Worm (Caenorhabditis elegans) whole organism, L4 larva: ENCODE measurements around the gene cmd-1.
"Not testable (repeated sequence)": the region's sequence is repeated elsewhere in the genome, so short reads cannot be mapped to it uniquely, and the experiment has no call there.

Experiments
- D1046.2 ChIP-seq: fragments of 200-800 bp; sonication (Bioruptor generic); IDR thresholded peaks from 2 replicates; pipeline ENCODE4 v1.3.6; 2022; ENCODE audit warnings: missing genetic modification characterization, missing compliant biosample characterization
- F37D6.2 ChIP-seq: sonication (generic microtip); optimal IDR thresholded peaks from 2 replicates; lab custom pipeline; 2016; ENCODE audit warnings: mild to moderate bottlenecking, missing genetic modification characterization, missing compliant biosample characterization
- R02D3.7 ChIP-seq: fragments of 150-350 bp; sonication (generic microtip); optimal IDR thresholded peaks from 3 replicates; lab custom pipeline; 2014; ENCODE audit warnings: missing biosample characterization, missing genetic modification characterization
- T20F7.1 ChIP-seq: fragments of 200-800 bp; sonication (Bioruptor generic); optimal IDR thresholded peaks from 2 replicates; lab custom pipeline; 2018; ENCODE audit warnings: mild to moderate bottlenecking, missing genetic modification characterization, missing compliant biosample characterization
- Y48G9A.11 ChIP-seq: fragments of 200-800 bp; sonication (Bioruptor generic); IDR thresholded peaks from 2 replicates; pipeline ENCODE4 v1.3.6; 2022; ENCODE audit warnings: missing genetic modification reagents, missing genetic modification characterization, missing compliant biosample characterization
- Y75B8A.6 ChIP-seq: fragments of 200-800 bp; sonication (Bioruptor generic); IDR thresholded peaks from 2 replicates; pipeline ENCODE4 v1.3.6; 2022; ENCODE audit warnings: missing genetic modification reagents, missing genetic modification characterization, missing compliant biosample characterization
- ZK337.2 ChIP-seq: fragments of 200-800 bp; sonication (Bioruptor generic); IDR thresholded peaks from 2 replicates; pipeline ENCODE4 v1.3.6; 2022; ENCODE audit warnings: missing genetic modification reagents, missing genetic modification characterization, missing compliant biosample characterization
- arid-1 ChIP-seq: fragments of 200-800 bp; sonication (Bioruptor generic); conservative IDR thresholded peaks from 2 replicates; pipeline ENCODE4 v1.3.6; 2022; ENCODE audit warnings: missing genetic modification reagents, missing genetic modification characterization, missing compliant biosample characterization
- ceh-20 ChIP-seq: fragments of 200-800 bp; sonication (Bioruptor generic); IDR thresholded peaks from 2 replicates; pipeline ENCODE4 v1.3.6; 2022; ENCODE audit warnings: missing genetic modification reagents, missing genetic modification characterization, missing compliant biosample characterization
- ceh-44 ChIP-seq: fragments of 200-800 bp; sonication (Bioruptor generic); IDR thresholded peaks from 2 replicates; pipeline ENCODE4 v1.3.6; 2022; ENCODE audit warnings: missing genetic modification reagents, missing genetic modification characterization, missing compliant biosample characterization
- ctbp-1 ChIP-seq: fragments of 200-800 bp; sonication (Bioruptor generic); IDR thresholded peaks from 2 replicates; pipeline ENCODE4 v1.3.6; 2022; ENCODE audit warnings: missing genetic modification reagents, missing genetic modification characterization, missing compliant biosample characterization
- daf-16 ChIP-seq, 3 experiments: sonication (generic microtip); optimal IDR thresholded peaks; 2 replicates each; lab custom pipeline; 2016 to 2017; ENCODE audit warnings: missing genetic modification characterization in 3 of 3, missing genetic modification reagents in 3 of 3, mild to moderate bottlenecking in 2 of 3, missing compliant biosample characterization in 2 of 3, missing biosample characterization in 1 of 3, moderate library complexity in 1 of 3
- dmd-9 ChIP-seq: fragments of 200-800 bp; sonication (Bioruptor generic); IDR thresholded peaks from 2 replicates; pipeline ENCODE4 v1.3.6; 2022; ENCODE audit warnings: missing genetic modification reagents, missing genetic modification characterization, missing compliant biosample characterization
- dpl-1 ChIP-seq: fragments of 150-350 bp; optimal IDR thresholded peaks from 2 replicates; lab custom pipeline; 2014; ENCODE audit warnings: missing biosample characterization, missing genetic modification reagents, missing genetic modification characterization
- duxl-1 ChIP-seq: sonication (generic microtip); optimal IDR thresholded peaks from 2 replicates; lab custom pipeline; 2016; ENCODE audit warnings: mild to moderate bottlenecking, missing genetic modification characterization, moderate library complexity, missing compliant biosample characterization; ENCODE audit not compliant: poor library complexity
- dve-1 ChIP-seq: sonication (generic microtip); optimal IDR thresholded peaks from 2 replicates; lab custom pipeline; 2017; ENCODE audit warnings: antibody characterized with exemption, mild to moderate bottlenecking, missing genetic modification characterization, missing compliant biosample characterization; ENCODE audit not compliant: insufficient read depth
- egl-43 ChIP-seq: fragments of 200-800 bp; sonication (Bioruptor generic); IDR thresholded peaks from 2 replicates; pipeline ENCODE4 v1.3.6; 2022; ENCODE audit warnings: missing genetic modification reagents, missing genetic modification characterization, missing compliant biosample characterization
- hif-1 ChIP-seq, 2 experiments: sonication (generic microtip); optimal IDR thresholded peaks; 2 replicates each; lab custom pipeline; 2016 to 2017; ENCODE audit warnings: missing compliant biosample characterization in 2 of 2, missing genetic modification characterization in 2 of 2, missing genetic modification reagents in 2 of 2, missing genotype in 2 of 2, mild to moderate bottlenecking in 1 of 2
- hlh-11 ChIP-seq: fragments of 200-800 bp; sonication (Bioruptor generic); optimal IDR thresholded peaks from 2 replicates; lab custom pipeline; 2018; ENCODE audit warnings: mild to moderate bottlenecking, missing genetic modification characterization, missing compliant biosample characterization
- hmg-1.1 ChIP-seq: fragments of 200-800 bp; sonication (Bioruptor generic); IDR thresholded peaks from 2 replicates; pipeline ENCODE4 v1.3.6; 2022; ENCODE audit warnings: missing genetic modification reagents, missing genetic modification characterization, missing compliant biosample characterization
- lin-13 ChIP-seq: fragments of 150-350 bp; optimal IDR thresholded peaks from 2 replicates; lab custom pipeline; 2014; ENCODE audit warnings: missing biosample characterization, missing genetic modification reagents, missing genetic modification characterization
- lin-38 ChIP-seq: fragments of 200-800 bp; sonication (Bioruptor generic); IDR thresholded peaks from 2 replicates; pipeline ENCODE4 v1.3.6; 2022; ENCODE audit warnings: missing genetic modification reagents, missing genetic modification characterization, missing compliant biosample characterization
- lsy-2 ChIP-seq, 2 experiments: fragments of 150-350 bp in 1 of 2; sonication (generic microtip) in 1 of 2; optimal IDR thresholded peaks; 2 replicates each; lab custom pipeline; 2014 to 2017; ENCODE audit warnings: missing biosample characterization in 2 of 2, missing genetic modification characterization in 2 of 2
- madf-5 ChIP-seq, 2 experiments: fragments of 200-800 bp; sonication (Bioruptor generic); IDR thresholded peaks; 2 replicates each; pipeline ENCODE4 v1.3.6; 2022; ENCODE audit warnings: missing compliant biosample characterization in 2 of 2, missing genetic modification characterization in 2 of 2
- madf-9 ChIP-seq: fragments of 200-800 bp; sonication (Bioruptor generic); conservative IDR thresholded peaks from 2 replicates; pipeline ENCODE4 v1.3.6; 2022; ENCODE audit warnings: missing genetic modification reagents, missing genetic modification characterization, missing compliant biosample characterization
- mep-1 ChIP-seq: fragments of 150-350 bp; sonication (generic microtip); optimal IDR thresholded peaks from 3 replicates; lab custom pipeline; 2014; ENCODE audit warnings: missing biosample characterization, missing genetic modification characterization
- mes-2 ChIP-seq: sonication (generic microtip); optimal IDR thresholded peaks from 2 replicates; lab custom pipeline; 2016; ENCODE audit warnings: missing genotype, mild to moderate bottlenecking, missing genetic modification characterization, missing compliant biosample characterization; ENCODE audit not compliant: poor library complexity, severe bottlenecking
- nhr-102 ChIP-seq: sonication (generic microtip); optimal IDR thresholded peaks from 2 replicates; lab custom pipeline; 2016; ENCODE audit warnings: mild to moderate bottlenecking, missing genetic modification characterization, moderate library complexity, missing compliant biosample characterization
- nhr-42 ChIP-seq: fragments of 200-800 bp; sonication (Bioruptor generic); IDR thresholded peaks from 2 replicates; pipeline ENCODE4 v1.3.6; 2022; ENCODE audit warnings: missing genetic modification characterization, missing compliant biosample characterization
- pha-4 ChIP-seq, 2 experiments: fragments of 150-350 bp in 1 of 2; fragments of 200-800 bp in 1 of 2; sonication (Bioruptor generic) in 1 of 2; IDR thresholded peaks in 1 of 2; optimal IDR thresholded peaks in 1 of 2; 2 replicates each; pipeline versions ENCODE4 v1.3.6 to Lab custom; 2014 to 2022; ENCODE audit warnings: missing genetic modification characterization in 2 of 2, missing genetic modification reagents in 2 of 2, missing biosample characterization in 1 of 2, missing compliant biosample characterization in 1 of 2
- rbr-2 ChIP-seq: sonication (generic microtip); optimal IDR thresholded peaks from 2 replicates; lab custom pipeline; 2016; ENCODE audit warnings: missing genotype, missing genetic modification characterization, missing compliant biosample characterization
- set-16 ChIP-seq: fragments of 200-800 bp; sonication (Bioruptor generic); IDR thresholded peaks from 2 replicates; pipeline ENCODE4 v1.3.6; 2022; ENCODE audit warnings: missing genetic modification reagents, missing genetic modification characterization, missing compliant biosample characterization
- snpc-1.2 ChIP-seq: fragments of 200-800 bp; sonication (Bioruptor generic); IDR thresholded peaks from 2 replicates; pipeline ENCODE4 v1.3.6; 2022; ENCODE audit warnings: missing genetic modification reagents, missing genetic modification characterization, missing compliant biosample characterization
- tra-1 ChIP-seq: fragments of 200-800 bp; sonication (Bioruptor generic); IDR thresholded peaks from 2 replicates; pipeline ENCODE4 v1.3.6; 2022; ENCODE audit warnings: missing genetic modification reagents, missing genetic modification characterization, missing compliant biosample characterization
- unc-130 ChIP-seq: sonication (generic microtip); optimal IDR thresholded peaks from 2 replicates; lab custom pipeline; 2016; ENCODE audit warnings: missing genetic modification reagents, missing genetic modification characterization, missing compliant biosample characterization
- vab-7 ChIP-seq: fragments of 200-800 bp; sonication (Bioruptor generic); IDR thresholded peaks from 2 replicates; pipeline ENCODE4 v1.3.6; 2022; ENCODE audit warnings: missing genetic modification reagents, missing genetic modification characterization, missing compliant biosample characterization
- zfp-3 ChIP-seq: fragments of 200-800 bp; sonication (Bioruptor generic); conservative IDR thresholded peaks from 2 replicates; pipeline ENCODE4 v1.3.6; 2022; ENCODE audit warnings: missing genetic modification reagents, missing genetic modification characterization, missing compliant biosample characterization

Gene cmd-1

ce11 chrV:1195995-1196394 lies 39.9 kb downstream of the cmd-1 start, which contains the start of the genes wrb-1 and Y50D4A.4 (continued):
- TF ChIP-seq pha-4 (GFP tag; IDR thresholded peaks at IDR 0.05; lab: Robert Waterston, UW) = no peak
- TF ChIP-seq pha-4 (tag; optimal IDR thresholded peaks at IDR 0.05; lab: Kevin White, UChicago) = peak; percentile 18
- peak; percentile 53 for TF ChIP-seq dve-1 (tag; lab: Kevin White, UChicago)
- TF ChIP-seq dpl-1 (GFP tag; lab: Kevin White, UChicago) = peak; percentile 86
- TF ChIP-seq, all 104 proteins: peak for 12

- TF ChIP-seq Y48G9A.11 (peak; percentile 92), ZK337.2 (peak; percentile 80), hlh-11 (tag; lab: Kevin White, UChicago) (peak; percentile 18), lin-13 (GFP tag; lab: Kevin White, UChicago) (peak; percentile 18), rbr-2 (tag; lab: Kevin White, UChicago) (peak; percentile 60), nhr-102 (peak; percentile 17), set-16 (GFP tag; lab: Robert Waterston, UW) (peak; percentile 28; the same call in 1 of the 2 replicates), ceh-20 (0 out of 2 replicates have a peak, but pooled peaks have one; percentile 39), unc-130 (GFP tag; lab: Kevin White, UChicago) (peak; percentile 69), pha-4 (GFP tag; IDR thresholded peaks at IDR 0.05; lab: Robert Waterston, UW) (peak; percentile 56), Y75B8A.6 (0 out of 2 replicates have a peak, but pooled peaks have one; percentile 22), mes-2 (tag; lab: Kevin White, UChicago) (peak; percentile 91), T20F7.1 (GFP tag; lab: Kevin White, UChicago) (peak; percentile 83), hmg-1.1 (peak; percentile 77), arid-1 (GFP tag; lab: Robert Waterston, UW) (peak; percentile 65), nhr-42 (GFP tag; lab: Robert Waterston, UW) (0 out of 2 replicates have a peak, but pooled peaks have one; percentile 49), D1046.2 (GFP tag; lab: Robert Waterston, UW) (peak; percentile 71; the same call in 1 of the 2 replicates), dpl-1 (GFP tag; lab: Kevin White, UChicago) (peak; percentile 45), ceh-44 (GFP tag; lab: Robert Waterston, UW) (peak; percentile 77), vab-7 (GFP tag; lab: Robert Waterston, UW) (peak; percentile 76), tra-1 (peak; percentile 61; the same call in 1 of the 2 replicates), dmd-9 (GFP tag; lab: Robert Waterston, UW) (peak; percentile 73; the same call in 1 of the 2 replicates), madf-9 (peak; percentile 57; the same call in 1 of the 2 replicates), madf-5 (GFP tag; IDR thresholded peaks at IDR 0.05; lab: Robert Waterston, UW) (0 out of 4 replicates have a peak, but pooled peaks have one; percentile 54 to 61), snpc-1.2 (GFP tag; lab: Robert Waterston, UW) (peak; percentile 45; the same call in 1 of the 2 replicates), daf-16 (tag; optimal IDR thresholded peaks at IDR 0.05; lab: Kevin White, UChicago) (peak; percentile 16), F37D6.2 (tag; lab: Kevin White, UChicago) (peak; percentile 41), zfp-3 (GFP tag; lab: Robert Waterston, UW) (peak; percentile 68), mep-1 (tag; lab: Kevin White, UChicago) (peak; percentile 58), lin-38 (peak; percentile 96), hif-1 (tag; optimal IDR thresholded peaks at IDR 0.05; lab: Kevin White, UChicago) (peak in 1 of 2 experiments; percentile 9), egl-43 (GFP tag; lab: Robert Waterston, UW) (peak; percentile 30; the same call in 1 of the 2 replicates), ctbp-1 (GFP tag; lab: Robert Waterston, UW) (peak; percentile 66), R02D3.7 (peak; percentile 79), duxl-1 (tag; lab: Kevin White, UChicago) (peak; percentile 19), lsy-2 (tag; optimal IDR thresholded peaks at IDR 0.05; lab: Kevin White, UChicago) (peak in 1 of 2 experiments; percentile 50)
- TF ChIP-seq pha-4 (tag; optimal IDR thresholded peaks at IDR 0.05; lab: Kevin White, UChicago); daf-16 (GFP tag; optimal IDR thresholded peaks at IDR 0.05; lab: Kevin White, UChicago): not testable (repeated sequence)
These were observed 41.1 kb downstream of the cmd-1 start for ce11 chrV:1197064-1197724.
